Worm (Caenorhabditis elegans) whole organism, midembryonic: Measurements from ENCODE around the gene fbxc-7.

Source experiments
- cog-1 ChIP-seq: sonication (generic microtip); optimal IDR thresholded peaks from 2 replicates; lab custom pipeline; 2016; ENCODE audit warnings: missing genetic modification characterization, missing compliant biosample characterization
- flt-1 ChIP-seq: fragments of 200-800 bp; sonication (Bioruptor generic); IDR thresholded peaks from 2 replicates; pipeline ENCODE4 v1.3.6; 2022; ENCODE audit warnings: missing genetic modification characterization, missing compliant biosample characterization
- klf-2 ChIP-seq: fragments of 200-800 bp; sonication (Bioruptor generic); conservative IDR thresholded peaks from 2 replicates; pipeline ENCODE4 v1.3.6; 2022; ENCODE audit warnings: missing genetic modification reagents, missing genetic modification characterization, missing compliant biosample characterization
- med-1 ChIP-seq: sonication (generic microtip); optimal IDR thresholded peaks from 2 replicates; lab custom pipeline; 2017; ENCODE audit warnings: missing genetic modification characterization, mild to moderate bottlenecking, missing compliant biosample characterization, antibody characterized with exemption, missing genetic modification reagents; ENCODE audit not compliant: insufficient read depth
- tab-1 ChIP-seq: fragments of 200-800 bp; sonication (Bioruptor generic); IDR thresholded peaks from 2 replicates; pipeline ENCODE4 v1.3.6; 2022; ENCODE audit warnings: missing genetic modification characterization, missing compliant biosample characterization
- ztf-29 ChIP-seq: fragments of 200-800 bp; sonication (Bioruptor generic); IDR thresholded peaks from 2 replicates; pipeline ENCODE4 v1.3.6; 2022; ENCODE audit warnings: missing genetic modification reagents, missing genetic modification characterization, missing compliant biosample characterization

DNA sequence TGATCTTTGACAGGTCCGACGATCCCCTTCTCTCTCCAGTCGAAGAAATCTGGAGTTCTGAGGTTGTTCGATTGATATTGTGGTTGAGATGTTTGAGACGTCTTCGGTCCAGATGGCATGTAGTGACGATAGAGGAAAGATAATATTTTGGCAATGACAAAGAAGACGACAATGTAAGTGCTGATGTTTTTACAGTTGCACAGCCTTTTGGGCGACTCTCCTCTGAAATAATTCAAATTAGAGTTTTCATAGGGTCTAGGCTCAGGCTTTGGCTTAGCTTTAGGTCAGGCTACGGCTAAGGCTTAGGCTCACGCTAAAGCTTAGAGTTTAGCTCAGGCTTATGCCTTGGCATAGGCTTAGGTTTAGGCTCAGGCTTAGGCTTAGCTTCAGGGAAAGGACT, 7.2 kb downstream of the fbxc-7 start, which contains the start of gene C32B5.13:
- no peak for TF ChIP-seq cog-1 (tag; lab: Kevin White, UChicago)
- no peak for TF ChIP-seq ztf-29
- no peak for TF ChIP-seq flt-1 (GFP tag; lab: Robert Waterston, UW)
- TF ChIP-seq med-1: no peak
- no peak for TF ChIP-seq klf-2 (GFP tag; lab: Robert Waterston, UW)
- TF ChIP-seq tab-1 (GFP tag; lab: Robert Waterston, UW): no peak
